Fruit fly (Drosophila melanogaster) whole organism, embryonic: ENCODE data around the gene pyx.

Source experiments
- CG10147 ChIP-seq: fragments of 200-800 bp; sonication (Bioruptor generic); optimal IDR thresholded peaks from 2 replicates; lab custom pipeline; 2019; ENCODE audit warnings: missing biosample characterization, mild to moderate bottlenecking, missing genetic modification characterization, moderate library complexity
- CG10565 ChIP-seq: fragments of 200-800 bp; sonication (Bioruptor generic); optimal IDR thresholded peaks from 3 replicates; lab custom pipeline; 2016; ENCODE audit warnings: missing biosample characterization, mild to moderate bottlenecking, missing genetic modification characterization
- CG12299 ChIP-seq: fragments of 200-800 bp; sonication (Bioruptor generic); optimal IDR thresholded peaks from 2 replicates; lab custom pipeline; 2018; ENCODE audit warnings: missing biosample characterization, mild to moderate bottlenecking, missing genetic modification characterization
- CG13624 ChIP-seq: fragments of 200-800 bp; sonication (Bioruptor generic); optimal IDR thresholded peaks from 2 replicates; lab custom pipeline; 2016; ENCODE audit warnings: missing biosample characterization, missing genetic modification characterization
- CG13775 ChIP-seq: fragments of 200-800 bp; sonication (Bioruptor generic); optimal IDR thresholded peaks from 3 replicates; lab custom pipeline; 2017; ENCODE audit warnings: missing biosample characterization, mild to moderate bottlenecking, missing genetic modification characterization
- CG16813 ChIP-seq: fragments of 200-800 bp; sonication (Bioruptor generic); IDR thresholded peaks from 3 replicates; pipeline ENCODE4 v1.3.6; 2022; ENCODE audit warnings: missing biosample characterization, missing genetic modification characterization; ENCODE audit not compliant: partially characterized antibody
- CG17829 ChIP-seq: fragments of 200-800 bp; optimal IDR thresholded peaks from 2 replicates; lab custom pipeline; 2019; ENCODE audit warnings: missing biosample characterization, mild to moderate bottlenecking, missing genetic modification characterization, moderate library complexity
- CG2120 ChIP-seq: fragments of 200-800 bp; sonication (Bioruptor generic); optimal IDR thresholded peaks from 3 replicates; lab custom pipeline; 2016; ENCODE audit warnings: missing biosample characterization, missing genetic modification characterization
- CG32532 ChIP-seq: fragments of 200-800 bp; sonication (Bioruptor generic); IDR thresholded peaks from 2 replicates; pipeline ENCODE4 v1.3.6; 2022; ENCODE audit warnings: missing biosample characterization, missing genetic modification characterization
- CG34224 ChIP-seq: fragments of 200-800 bp; sonication (Bioruptor generic); IDR thresholded peaks from 3 replicates; pipeline ENCODE4 v1.3.6; 2022; ENCODE audit warnings: missing biosample characterization, missing genetic modification characterization; ENCODE audit not compliant: partially characterized antibody
- CG3726 ChIP-seq: fragments of 200-800 bp; sonication (Bioruptor generic); IDR thresholded peaks from 3 replicates; pipeline ENCODE4, ENCODE4 v1.3.6; 2022; ENCODE audit warnings: missing biosample characterization, missing genetic modification characterization
- CG3995 ChIP-seq: fragments of 200-800 bp; sonication (Bioruptor generic); optimal IDR thresholded peaks from 3 replicates; lab custom pipeline; 2016; ENCODE audit warnings: missing biosample characterization, missing genetic modification characterization
- CG4404 ChIP-seq: fragments of 200-800 bp; sonication (Bioruptor generic); IDR thresholded peaks from 2 replicates; pipeline ENCODE4 v1.3.6; 2022; ENCODE audit warnings: missing biosample characterization, missing genetic modification characterization
- CG4707 ChIP-seq: fragments of 200-800 bp; sonication (Bioruptor generic); optimal IDR thresholded peaks from 2 replicates; lab custom pipeline; 2018; ENCODE audit warnings: missing biosample characterization, mild to moderate bottlenecking, missing genetic modification characterization, moderate library complexity
- CG5953 ChIP-seq: fragments of 200-800 bp; sonication (Bioruptor generic); IDR thresholded peaks from 2 replicates; pipeline ENCODE4 v1.3.6; 2022; ENCODE audit warnings: missing biosample characterization, missing genetic modification characterization
- CG6175 ChIP-seq: fragments of 200-800 bp; sonication (Bioruptor generic); IDR thresholded peaks from 3 replicates; pipeline ENCODE4 v1.3.6; 2022; ENCODE audit warnings: missing biosample characterization, missing genetic modification characterization
- CG6854 ChIP-seq: fragments of 200-800 bp; sonication (Bioruptor generic); optimal IDR thresholded peaks from 3 replicates; lab custom pipeline; 2017; ENCODE audit warnings: missing biosample characterization, mild to moderate bottlenecking, missing genetic modification characterization
- CG7357 ChIP-seq: fragments of 200-800 bp; sonication (Bioruptor generic); IDR thresholded peaks from 3 replicates; pipeline ENCODE4 v1.3.6; 2022; ENCODE audit warnings: missing biosample characterization, missing genetic modification characterization
- CG9609 ChIP-seq: fragments of 200-800 bp; sonication (Bioruptor generic); optimal IDR thresholded peaks from 3 replicates; lab custom pipeline; 2016; ENCODE audit warnings: missing biosample characterization, missing genetic modification characterization
- CG9727 ChIP-seq: fragments of 200-800 bp; sonication (Bioruptor generic); optimal IDR thresholded peaks from 3 replicates; lab custom pipeline; 2017; ENCODE audit warnings: missing biosample characterization, mild to moderate bottlenecking, missing genetic modification characterization
- CG9876 ChIP-seq: fragments of 200-800 bp; sonication (Bioruptor generic); optimal IDR thresholded peaks from 2 replicates; lab custom pipeline; 2016; ENCODE audit warnings: missing biosample characterization, missing genetic modification characterization
- D19B ChIP-seq: fragments of 200-800 bp; sonication (Bioruptor generic); optimal IDR thresholded peaks from 2 replicates; lab custom pipeline; 2017; ENCODE audit warnings: missing biosample characterization, mild to moderate bottlenecking, missing genetic modification characterization
- Dip3 ChIP-seq: fragments of 200-800 bp; sonication (Bioruptor generic); optimal IDR thresholded peaks from 3 replicates; lab custom pipeline; 2016; ENCODE audit warnings: missing biosample characterization, missing genetic modification characterization
- Dll ChIP-seq: fragments of 200-800 bp; sonication (Bioruptor generic); IDR thresholded peaks from 4 replicates; pipeline ENCODE4 v1.3.6; 2022; ENCODE audit warnings: missing biosample characterization, missing genetic modification characterization; ENCODE audit not compliant: partially characterized antibody
- Fer2 ChIP-seq: fragments of 200-800 bp; sonication (Bioruptor generic); optimal IDR thresholded peaks from 2 replicates; lab custom pipeline; 2018; ENCODE audit warnings: missing biosample characterization, mild to moderate bottlenecking, missing genetic modification characterization, moderate library complexity
- HLHmδ ChIP-seq: fragments of 200-800 bp; sonication (Bioruptor generic); optimal IDR thresholded peaks from 2 replicates; lab custom pipeline; 2018; ENCODE audit warnings: missing biosample characterization, mild to moderate bottlenecking, missing genetic modification characterization, moderate library complexity
- Mad ChIP-seq: fragments of 200-800 bp; sonication (Bioruptor generic); optimal IDR thresholded peaks from 2 replicates; lab custom pipeline; 2016; ENCODE audit warnings: missing biosample characterization, missing genetic modification characterization
- Meics ChIP-seq: fragments of 200-800 bp; sonication (Bioruptor generic); optimal IDR thresholded peaks from 2 replicates; lab custom pipeline; 2017; ENCODE audit warnings: missing biosample characterization, mild to moderate bottlenecking, missing genetic modification characterization
- Nf-YB ChIP-seq: fragments of 200-800 bp; sonication (Bioruptor generic); optimal IDR thresholded peaks from 3 replicates; lab custom pipeline; 2019; ENCODE audit warnings: missing biosample characterization, mild to moderate bottlenecking, missing genetic modification characterization, moderate library complexity
- TFAM ChIP-seq: fragments of 200-800 bp; sonication (Bioruptor generic); optimal IDR thresholded peaks from 2 replicates; lab custom pipeline; 2017; ENCODE audit warnings: missing biosample characterization, missing genetic modification characterization, inconsistent platforms
- ara ChIP-seq: fragments of 200-800 bp; sonication (Bioruptor generic); IDR thresholded peaks from 2 replicates; pipeline ENCODE4 v1.3.6; 2022; ENCODE audit warnings: missing biosample characterization, missing genetic modification characterization
- cato ChIP-seq: fragments of 200-800 bp; sonication (Bioruptor generic); optimal IDR thresholded peaks from 2 replicates; lab custom pipeline; 2016; ENCODE audit warnings: missing biosample characterization, missing genetic modification characterization, borderline replicate concordance
- crc ChIP-seq: fragments of 200-800 bp; sonication (Bioruptor generic); optimal IDR thresholded peaks from 2 replicates; lab custom pipeline; 2016; ENCODE audit warnings: missing biosample characterization, missing genetic modification characterization
- emc ChIP-seq: fragments of 200-800 bp; sonication (Bioruptor generic); optimal IDR thresholded peaks from 2 replicates; lab custom pipeline; 2016; ENCODE audit warnings: missing biosample characterization, missing genetic modification characterization
- exex ChIP-seq: fragments of 200-800 bp; sonication (Bioruptor generic); optimal IDR thresholded peaks from 4 replicates; lab custom pipeline; 2018; ENCODE audit warnings: missing biosample characterization, mild to moderate bottlenecking, missing genetic modification characterization, moderate library complexity
- gcm ChIP-seq: fragments of 200-800 bp; sonication (Bioruptor generic); optimal IDR thresholded peaks from 2 replicates; lab custom pipeline; 2019; ENCODE audit warnings: missing biosample characterization, mild to moderate bottlenecking, missing genetic modification characterization, moderate library complexity
- gro ChIP-seq: fragments of 200-800 bp; sonication (Bioruptor generic); optimal IDR thresholded peaks from 2 replicates; lab custom pipeline; 2016; ENCODE audit warnings: missing biosample characterization, missing genetic modification characterization
- gsb ChIP-seq: fragments of 200-800 bp; sonication (Bioruptor generic); IDR thresholded peaks from 2 replicates; pipeline ENCODE4 v1.3.6; 2022; ENCODE audit warnings: missing biosample characterization, missing genetic modification characterization
- klu ChIP-seq: fragments of 200-800 bp; sonication (Bioruptor generic); IDR thresholded peaks from 2 replicates; pipeline ENCODE4 v1.3.6; 2022; ENCODE audit warnings: missing biosample characterization, missing genetic modification characterization
- luna ChIP-seq: fragments of 200-800 bp; sonication (Bioruptor generic); optimal IDR thresholded peaks from 2 replicates; lab custom pipeline; 2016; ENCODE audit warnings: missing biosample characterization, missing genetic modification characterization
- nom ChIP-seq: fragments of 200-800 bp; sonication (Bioruptor generic); optimal IDR thresholded peaks from 2 replicates; lab custom pipeline; 2017; ENCODE audit warnings: missing biosample characterization, missing genetic modification characterization, mild to moderate bottlenecking, moderate library complexity, missing genetic modification reagents
- org-1 ChIP-seq: fragments of 200-800 bp; sonication (Bioruptor generic); optimal IDR thresholded peaks from 2 replicates; lab custom pipeline; 2017; ENCODE audit warnings: missing biosample characterization, missing genetic modification characterization
- pan ChIP-seq, 4 experiments: fragments of >200 bp in 3 of 4; fragments of 200-800 bp in 1 of 4; sonication (Bioruptor generic) in 1 of 4; optimal IDR thresholded peaks in 3 of 4; IDR thresholded peaks in 1 of 4; 2 replicates each; pipeline versions ENCODE4 v1.3.6 to Lab custom; 2017 to 2022; ENCODE audit warnings: missing biosample characterization in 2 of 4, missing genetic modification characterization in 2 of 4, mixed read lengths in 1 of 4
- pb ChIP-seq: fragments of 200-800 bp; sonication (Bioruptor generic); optimal IDR thresholded peaks from 3 replicates; lab custom pipeline; 2016; ENCODE audit warnings: missing biosample characterization, missing genetic modification characterization
- seq ChIP-seq: fragments of 200-800 bp; sonication (Bioruptor generic); IDR thresholded peaks from 2 replicates; pipeline ENCODE4 v1.3.6; 2022; ENCODE audit warnings: missing biosample characterization, missing genetic modification characterization
- tin ChIP-seq: fragments of 200-800 bp; sonication (Bioruptor generic); optimal IDR thresholded peaks from 3 replicates; lab custom pipeline; 2016; ENCODE audit warnings: missing biosample characterization, missing genetic modification characterization
- unpg ChIP-seq: fragments of 200-800 bp; sonication (Bioruptor generic); optimal IDR thresholded peaks from 3 replicates; lab custom pipeline; 2018; ENCODE audit warnings: missing biosample characterization, mild to moderate bottlenecking, missing genetic modification characterization, moderate library complexity
- vfl ChIP-seq: fragments of 200-800 bp; sonication (Bioruptor generic); optimal IDR thresholded peaks from 2 replicates; lab custom pipeline; 2016; ENCODE audit warnings: missing biosample characterization, missing genetic modification characterization
- zf30C ChIP-seq: fragments of 200-800 bp; sonication (Bioruptor generic); optimal IDR thresholded peaks from 3 replicates; lab custom pipeline; 2018; ENCODE audit warnings: missing biosample characterization, mild to moderate bottlenecking, missing genetic modification characterization

Gene pyx

DNA sequence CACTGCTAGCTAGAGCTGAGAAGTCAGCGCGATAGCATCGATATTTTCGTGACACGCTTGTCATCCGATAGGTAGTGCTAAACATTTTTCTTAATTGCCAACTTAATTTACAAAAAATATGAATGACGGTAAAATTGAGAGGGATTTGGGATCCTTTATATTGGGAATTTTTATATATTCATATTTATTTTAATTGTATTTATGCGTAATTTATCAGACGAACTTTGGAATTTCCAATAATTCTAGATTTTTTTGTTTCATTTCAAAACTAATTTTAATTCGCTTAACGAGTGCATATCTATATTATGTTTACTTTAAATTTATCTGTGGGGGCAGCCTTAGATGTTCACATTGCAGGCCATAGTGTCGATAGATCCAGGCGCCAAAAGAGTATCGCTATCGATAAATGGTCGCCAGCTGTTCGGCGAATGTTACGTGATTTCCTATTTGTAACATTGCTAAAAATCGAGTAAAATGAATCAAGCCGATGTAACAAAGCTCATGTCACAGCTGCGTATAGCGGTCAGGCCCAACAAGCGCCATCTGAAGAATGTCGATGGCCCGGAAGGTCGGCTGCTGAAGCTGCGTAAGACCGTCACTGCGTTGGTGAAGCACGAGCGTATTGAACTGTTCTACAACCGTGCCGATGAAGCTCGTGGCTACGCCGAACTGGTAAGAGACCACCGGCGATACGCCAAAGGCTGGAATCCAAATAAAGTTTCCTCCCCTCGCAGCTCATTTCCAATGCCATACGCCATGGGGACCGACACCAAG, 41.7 kb upstream of the pyx start, which contains the start of the genes Tudor-SN and mRpL17 (continued):
- TF ChIP-seq CG13624 (GFP tag; lab: Kevin White, UChicago) (no peak), CG13775 (GFP tag; lab: Kevin White, UChicago) (peak; percentile 68), Dip3 (GFP tag; lab: Kevin White, UChicago) (peak; percentile 39), CG4707 (GFP tag; lab: Kevin White, UChicago) (no peak), CG6854 (GFP tag; lab: Kevin White, UChicago) (no peak), ara (GFP tag; lab: Robert Waterston, UW) (no peak), crc (GFP tag; lab: Kevin White, UChicago) (no peak), CG12299 (tag; lab: Kevin White, UChicago) (no peak), CG3995 (GFP tag; lab: Kevin White, UChicago) (peak; percentile 22), gro (GFP tag; lab: Kevin White, UChicago) (no peak), cato (GFP tag; lab: Kevin White, UChicago) (peak; percentile 15), pb (no peak), unpg (GFP tag; lab: Kevin White, UChicago) (peak; percentile 1), emc (GFP tag; lab: Kevin White, UChicago) (no peak), klu (GFP tag; lab: Robert Waterston, UW) (peak; percentile 38; the same call in 1 of the 2 replicates), tin (peak; percentile 30), Nf-YB (GFP tag; lab: Kevin White, UChicago) (no peak), TFAM (GFP tag; lab: Kevin White, UChicago) (no peak), D19B (GFP tag; lab: Kevin White, UChicago) (no peak), CG3726 (GFP tag; lab: Robert Waterston, UW) (no peak), nom (GFP tag; lab: Kevin White, UChicago) (no peak), CG9727 (GFP tag; lab: Kevin White, UChicago) (peak; percentile 63), Meics (GFP tag; lab: Kevin White, UChicago) (peak; percentile 39), luna (GFP tag; lab: Kevin White, UChicago) (no peak), CG7357 (GFP tag; lab: Robert Waterston, UW) (no peak), pan (optimal IDR thresholded peaks at IDR 0.05; lab: Kevin White, UChicago) (no peak), pan (GFP tag; optimal IDR thresholded peaks at IDR 0.05 in 1 of 2, IDR thresholded peaks at IDR 0.05 in 1 of 2) (peak in 1 of 2 experiments; percentile 27), gcm (no peak), seq (GFP tag; lab: Robert Waterston, UW) (no peak), CG5953 (GFP tag; lab: Robert Waterston, UW) (no peak), exex (tag; lab: Kevin White, UChicago) (peak; percentile 36), CG32532 (GFP tag; lab: Robert Waterston, UW) (peak; percentile 40; the same call in 1 of the 2 replicates), HLHmδ (no peak), gsb (GFP tag; lab: Robert Waterston, UW) (no peak), CG9876 (GFP tag; lab: Kevin White, UChicago) (no peak), CG10565 (GFP tag; lab: Kevin White, UChicago) (no peak), vfl (GFP tag; lab: Kevin White, UChicago) (no peak), CG9609 (no peak), Fer2 (tag; lab: Kevin White, UChicago) (no peak), Dll (GFP tag; lab: Robert Waterston, UW) (peak; percentile 96), CG2120 (GFP tag; lab: Kevin White, UChicago) (peak; percentile 59), zf30C (GFP tag; lab: Kevin White, UChicago) (no peak), org-1 (no peak), CG4404 (GFP tag; lab: Robert Waterston, UW) (peak; percentile 14; the same call in 1 of the 2 replicates), Mad (GFP tag; lab: Kevin White, UChicago) (no peak), CG16813 (GFP tag; lab: Robert Waterston, UW) (peak; percentile 98), CG6175 (GFP tag; lab: Robert Waterston, UW) (no peak), CG34224 (GFP tag; lab: Robert Waterston, UW) (peak; percentile 89), CG10147 (GFP tag; lab: Kevin White, UChicago) (peak; percentile 0), CG17829 (tag; lab: Kevin White, UChicago) (peak; percentile 39)
